Fruit fly (Drosophila melanogaster): Measurements from ENCODE around the gene dpr19.
A peak's percentile ranks its signal among the peaks of the same experiment; 100 is the strongest.

Gene dpr19

DNA sequence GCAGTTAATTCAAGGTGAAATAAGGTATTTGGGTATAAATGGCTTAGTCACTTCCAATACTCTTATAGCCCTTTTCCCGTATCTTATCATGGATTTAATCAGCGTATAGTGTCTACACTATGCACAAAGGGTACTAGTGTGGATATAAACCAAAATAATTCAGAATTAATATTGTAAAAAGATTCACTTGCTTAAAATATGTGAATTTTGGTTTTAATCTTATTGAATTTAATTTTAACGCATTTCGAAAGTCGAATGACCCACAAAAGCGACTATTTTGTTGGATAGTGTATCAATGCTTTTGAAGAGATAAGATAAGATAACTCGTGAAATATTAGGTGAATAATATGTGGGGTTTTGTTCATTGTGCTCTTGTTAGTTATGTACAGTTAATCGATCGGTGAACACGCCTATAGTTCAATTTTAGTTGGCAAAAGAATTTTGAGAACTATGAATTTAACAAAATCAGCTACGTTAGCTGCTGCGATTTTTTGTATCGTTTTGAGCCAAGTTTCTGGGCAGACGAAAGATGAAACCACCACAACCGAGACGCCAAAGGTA is 6.0 kb downstream of the dpr19 start, which contains the start of gene CG5096 (continued):
- TF ChIP-seq CG9797 (GFP tag; optimal IDR thresholded peaks at IDR 0.05) = no peak
- TF ChIP-seq kah (GFP tag; optimal IDR thresholded peaks at IDR 0.05) = peak; percentile 67
- TF ChIP-seq ase (GFP tag; IDR thresholded peaks at IDR 0.05) = peak; percentile 77; the same call in 2 of the 3 replicates
- TF ChIP-seq lmd (GFP tag; IDR thresholded peaks at IDR 0.05) = peak; percentile 86
- peak; percentile 47 for TF ChIP-seq Mad (GFP tag; optimal IDR thresholded peaks at IDR 0.05)
- peak; percentile 71 for TF ChIP-seq pnt (GFP tag; optimal IDR thresholded peaks at IDR 0.05)
- TF ChIP-seq CG17802 (tag; optimal IDR thresholded peaks at IDR 0.05) = peak; percentile 45
- TF ChIP-seq CG6683 (GFP tag; optimal IDR thresholded peaks at IDR 0.05) = peak; percentile 82
- peak; percentile 55; the same call in 1 of the 2 replicates for TF ChIP-seq ham (GFP tag; IDR thresholded peaks at IDR 0.05)
- TF ChIP-seq dm (GFP tag; optimal IDR thresholded peaks at IDR 0.05) = peak; percentile 55
- peak; percentile 86 for TF ChIP-seq stc (GFP tag; IDR thresholded peaks at IDR 0.05)
- TF ChIP-seq pfk (GFP tag; optimal IDR thresholded peaks at IDR 0.05) = no peak
- TF ChIP-seq pb (GFP tag; optimal IDR thresholded peaks at IDR 0.05) = no peak
- TF ChIP-seq maf-S (GFP tag; optimal IDR thresholded peaks at IDR 0.05) = peak; percentile 67
- TF ChIP-seq Atf-2 (GFP tag; optimal IDR thresholded peaks at IDR 0.05) = peak; percentile 70
- 0 out of 3 replicates have a peak, but pooled peaks have one; percentile 47 for TF ChIP-seq jigr1 (GFP tag; IDR thresholded peaks at IDR 0.05)
- TF ChIP-seq Nf-YB (GFP tag; optimal IDR thresholded peaks at IDR 0.05) = peak; percentile 74
- TF ChIP-seq gfzf (GFP tag; optimal IDR thresholded peaks at IDR 0.05) = no peak
- TF ChIP-seq CG43689 (GFP tag; IDR thresholded peaks at IDR 0.05) = no peak
- TF ChIP-seq CG15073 (GFP tag; optimal IDR thresholded peaks at IDR 0.05) = peak; percentile 16
- TF ChIP-seq CG10979 (tag; optimal IDR thresholded peaks at IDR 0.05) = peak; percentile 80
- peak; percentile 71 for TF ChIP-seq CG13123 (GFP tag; optimal IDR thresholded peaks at IDR 0.05)
- TF ChIP-seq insv (GFP tag; optimal IDR thresholded peaks at IDR 0.05) = peak in 1 of 2 experiments; percentile 12
- TF ChIP-seq CG4820 (GFP tag; optimal IDR thresholded peaks at IDR 0.05) = peak; percentile 67
- TF ChIP-seq E2f1 (GFP tag; IDR thresholded peaks at IDR 0.05) = peak; percentile 88
- peak; percentile 80 to 82 for TF ChIP-seq dpn (GFP tag; optimal IDR thresholded peaks at IDR 0.05)
- peak; percentile 57 for TF ChIP-seq CG18011 (GFP tag; optimal IDR thresholded peaks at IDR 0.05)
- TF ChIP-seq CG3407 (GFP tag; optimal IDR thresholded peaks at IDR 0.05) = peak; percentile 49
- TF ChIP-seq crc (GFP tag; optimal IDR thresholded peaks at IDR 0.05) = peak; percentile 79
- peak; percentile 90 for TF ChIP-seq HHEX (GFP tag; optimal IDR thresholded peaks at IDR 0.05)
- peak; percentile 58 to 93 for TF ChIP-seq Hr51 (GFP tag; optimal IDR thresholded peaks at IDR 0.05)
- TF ChIP-seq CG7745 (tag; optimal IDR thresholded peaks at IDR 0.05) = no peak
- TF ChIP-seq CG12659 (GFP tag; optimal IDR thresholded peaks at IDR 0.05) = peak; percentile 90
- no peak for TF ChIP-seq Opbp (GFP tag; IDR thresholded peaks at IDR 0.05; ENCODE audit: partially characterized antibody)
- TF ChIP-seq sens-2 (GFP tag; IDR thresholded peaks at IDR 0.05) = no peak
- TF ChIP-seq Asciz (GFP tag; optimal IDR thresholded peaks at IDR 0.05) = peak; percentile 87
- TF ChIP-seq esg (GFP tag; conservative IDR thresholded peaks at IDR 0.05) = peak; percentile 82
- no peak for TF ChIP-seq Gsc (GFP tag; IDR thresholded peaks at IDR 0.05)
- TF ChIP-seq D19A (tag; optimal IDR thresholded peaks at IDR 0.05) = peak; percentile 96
- TF ChIP-seq dysf (GFP tag; IDR thresholded peaks at IDR 0.05) = peak; percentile 90
- no peak for TF ChIP-seq sc (optimal IDR thresholded peaks at IDR 0.05)
- TF ChIP-seq sc (GFP tag; optimal IDR thresholded peaks at IDR 0.05) = peak; percentile 51
- TF ChIP-seq CG4360 (GFP tag; IDR thresholded peaks at IDR 0.05) = peak; percentile 62
- TF ChIP-seq CG7556 (GFP tag; optimal IDR thresholded peaks at IDR 0.05) = peak; percentile 81
- peak; percentile 87 for TF ChIP-seq zfh1 (GFP tag; IDR thresholded peaks at IDR 0.05)
- peak; percentile 62 for TF ChIP-seq ssp (GFP tag; IDR thresholded peaks at IDR 0.05)
- TF ChIP-seq CG31224 (GFP tag; IDR thresholded peaks at IDR 0.05) = peak; percentile 72; the same call in 1 of the 2 replicates
- TF ChIP-seq CG9437 (GFP tag; optimal IDR thresholded peaks at IDR 0.05) = peak; percentile 73
- no peak for TF ChIP-seq bbx (GFP tag; IDR thresholded peaks at IDR 0.05; ENCODE audit: partially characterized antibody)
- TF ChIP-seq ara (GFP tag; IDR thresholded peaks at IDR 0.05) = peak; percentile 79
